Fruit fly (Drosophila melanogaster): ENCODE results near the gene CG1677.

The CG1677 gene

dm6 chrX:7368361-7368760 lies 37.2 kb downstream of the CG1677 start:
- no peak for TF ChIP-seq CrebA (GFP tag; optimal IDR thresholded peaks at IDR 0.05; ENCODE audit: borderline replicate concordance)

dm6 chrX:7358496-7358895 lies 47.1 kb downstream of the CG1677 start, which contains the start of gene CG1999:
Gene CG1999 (plus strand): TSS chrX:7358796.
- TF ChIP-seq Mio (GFP tag; optimal IDR thresholded peaks at IDR 0.05) (no peak), OdsH (GFP tag; optimal IDR thresholded peaks at IDR 0.05) (no peak), dl (GFP tag; optimal IDR thresholded peaks at IDR 0.05; ENCODE audit: insufficient read depth in 1 of 2, partially characterized antibody in 2 of 2) (no peak), foxo (GFP tag; optimal IDR thresholded peaks at IDR 0.05) (no peak), N (GFP tag; optimal IDR thresholded peaks at IDR 0.05) (no peak), Myc (optimal IDR thresholded peaks at IDR 0.05) (no peak), Dif (GFP tag; optimal IDR thresholded peaks at IDR 0.05; ENCODE audit: partially characterized antibody) (no peak), CG9705 (GFP tag; optimal IDR thresholded peaks at IDR 0.05) (no peak), HLH106 (tag; optimal IDR thresholded peaks at IDR 0.05) (no peak)

- TF ChIP-seq Vsx2 (GFP tag; optimal IDR thresholded peaks at IDR 0.05; ENCODE audit: partially characterized antibody) (no peak), pan (optimal IDR thresholded peaks at IDR 0.05) (no peak), Jra (GFP tag; optimal IDR thresholded peaks at IDR 0.05) (no peak), brk (GFP tag; optimal IDR thresholded peaks at IDR 0.05) (no peak), sv (GFP tag; optimal IDR thresholded peaks at IDR 0.05) (no peak), Hr83 (GFP tag; optimal IDR thresholded peaks at IDR 0.05; ENCODE audit: poor library complexity, severe bottlenecking) (no peak), Abd-B (GFP tag; optimal IDR thresholded peaks at IDR 0.05) (no peak), dl (GFP tag; optimal IDR thresholded peaks at IDR 0.05; ENCODE audit: insufficient read depth in 1 of 2, partially characterized antibody in 2 of 2) (no peak), sage (GFP tag; optimal IDR thresholded peaks at IDR 0.05) (no peak), rgr (GFP tag; optimal IDR thresholded peaks at IDR 0.05) (no peak), GATAd (GFP tag; optimal IDR thresholded peaks at IDR 0.05) (no peak), HLH106 (tag; optimal IDR thresholded peaks at IDR 0.05) (no peak), psq (GFP tag; optimal IDR thresholded peaks at IDR 0.05) (no peak), Dif (GFP tag; optimal IDR thresholded peaks at IDR 0.05; ENCODE audit: partially characterized antibody) (no peak), tai (GFP tag; optimal IDR thresholded peaks at IDR 0.05) (no peak), lola (GFP tag; optimal IDR thresholded peaks at IDR 0.05) (no peak), Hr78 (GFP tag; optimal IDR thresholded peaks at IDR 0.05) (no peak)
These were observed 55.6 kb downstream of the CG1677 start for dm6 chrX:7349963-7350362.

dm6 chrX:7347406-7347805 lies 58.2 kb downstream of the CG1677 start, which contains the start of gene CG15034:
Gene CG15034 (minus strand): TSS chrX:7347506.
- TF ChIP-seq CrebA (GFP tag; optimal IDR thresholded peaks at IDR 0.05; ENCODE audit: borderline replicate concordance): no peak
- TF ChIP-seq sage (GFP tag; optimal IDR thresholded peaks at IDR 0.05): no peak
- no peak for TF ChIP-seq brk (GFP tag; optimal IDR thresholded peaks at IDR 0.05)
- no peak for TF ChIP-seq psq (GFP tag; optimal IDR thresholded peaks at IDR 0.05)
- TF ChIP-seq woc (GFP tag; optimal IDR thresholded peaks at IDR 0.05): no peak

- TF ChIP-seq Hnf4 (GFP tag; optimal IDR thresholded peaks at IDR 0.05) (no peak), h (GFP tag; optimal IDR thresholded peaks at IDR 0.05) (no peak), Dfd (GFP tag; optimal IDR thresholded peaks at IDR 0.05) (no peak), GATAd (GFP tag; optimal IDR thresholded peaks at IDR 0.05) (no peak), HLH106 (tag; optimal IDR thresholded peaks at IDR 0.05) (no peak), Dif (GFP tag; optimal IDR thresholded peaks at IDR 0.05; ENCODE audit: partially characterized antibody) (no peak), CG9705 (GFP tag; optimal IDR thresholded peaks at IDR 0.05) (no peak), dl (GFP tag; optimal IDR thresholded peaks at IDR 0.05; ENCODE audit: insufficient read depth in 1 of 2, partially characterized antibody in 2 of 2) (no peak), Rel (GFP tag; optimal IDR thresholded peaks at IDR 0.05) (no peak), Rel (tag; optimal IDR thresholded peaks at IDR 0.05) (no peak), rgr (GFP tag; optimal IDR thresholded peaks at IDR 0.05) (no peak), br (GFP tag; optimal IDR thresholded peaks at IDR 0.05) (no peak), foxo (GFP tag; optimal IDR thresholded peaks at IDR 0.05) (no peak), lola (GFP tag; optimal IDR thresholded peaks at IDR 0.05) (no peak)
These were observed 62.6 kb downstream of the CG1677 start for dm6 chrX:7342998-7343397.

- TF ChIP-seq tai (GFP tag; optimal IDR thresholded peaks at IDR 0.05) (no peak), brk (GFP tag; optimal IDR thresholded peaks at IDR 0.05) (peak; percentile 39), fru (GFP tag; optimal IDR thresholded peaks at IDR 0.05) (peak; percentile 42)
These were observed 64.9 kb downstream of the CG1677 start for dm6 chrX:7340667-7341066.

Data from whole organism, wandering third instar larva.